Fruit fly (Drosophila melanogaster): Measurements from ENCODE around the gene CG10555.

Gene CG10555

DNA sequence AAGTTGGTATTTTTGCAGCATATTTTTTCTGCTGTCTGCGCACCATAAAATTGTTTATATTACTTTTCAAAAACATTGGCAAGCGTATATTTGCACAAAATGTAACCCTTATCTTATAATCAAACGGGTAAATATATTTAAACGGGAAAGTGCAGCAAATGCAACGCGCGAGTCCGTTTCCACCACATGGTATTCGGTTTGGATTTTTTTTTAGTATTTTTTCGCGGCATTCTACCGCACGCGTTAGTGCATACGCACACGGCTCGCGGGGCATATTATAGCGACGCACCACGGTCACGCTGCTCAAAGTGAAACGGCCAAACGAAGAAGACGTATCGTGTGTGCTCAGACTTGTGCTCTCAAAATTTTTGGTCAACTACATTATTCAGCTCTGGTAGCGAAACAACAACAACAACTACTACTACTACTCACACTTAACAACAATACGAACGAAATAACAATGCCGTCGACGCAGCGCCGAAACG lies 10.3 kb downstream of the CG10555 start, which contains the start of gene Trf2 (continued):
- TF ChIP-seq CG10543 (GFP tag; optimal IDR thresholded peaks at IDR 0.05) (peak; percentile 11), ci (GFP tag; IDR thresholded peaks at IDR 0.05) (peak; percentile 68), CG4424 (GFP tag; optimal IDR thresholded peaks at IDR 0.05) (no peak), tin (GFP tag; optimal IDR thresholded peaks at IDR 0.05) (no peak), zfh2 (GFP tag; optimal IDR thresholded peaks at IDR 0.05) (no peak), Fer1 (GFP tag; optimal IDR thresholded peaks at IDR 0.05) (no peak), CG4730 (GFP tag; IDR thresholded peaks at IDR 0.05) (no peak), CG11695 (GFP tag; IDR thresholded peaks at IDR 0.05) (peak; percentile 9; the same call in 1 of the 3 replicates), B-H1 (GFP tag; IDR thresholded peaks at IDR 0.05) (no peak), zfh1 (GFP tag; IDR thresholded peaks at IDR 0.05) (peak; percentile 49; the same call in 2 of the 3 replicates), Optix (GFP tag; IDR thresholded peaks at IDR 0.05) (no peak), crp (GFP tag; optimal IDR thresholded peaks at IDR 0.05) (peak in 1 of 2 experiments; percentile 83), Doc3 (GFP tag; IDR thresholded peaks at IDR 0.05; ENCODE audit: partially characterized antibody) (no peak), CG12104 (GFP tag; optimal IDR thresholded peaks at IDR 0.05) (no peak), Sin3A (optimal IDR thresholded peaks at IDR 0.05) (peak; percentile 94), sob (GFP tag; IDR thresholded peaks at IDR 0.05) (peak; percentile 31; the same call in 1 of the 2 replicates), Fer3 (tag; optimal IDR thresholded peaks at IDR 0.05) (peak; percentile 13), eyg (GFP tag; optimal IDR thresholded peaks at IDR 0.05) (no peak), CG34422 (GFP tag; IDR thresholded peaks at IDR 0.05) (peak; percentile 44; the same call in 1 of the 3 replicates), Dll (GFP tag; IDR thresholded peaks at IDR 0.05; ENCODE audit: partially characterized antibody) (no peak), Dek (tag; optimal IDR thresholded peaks at IDR 0.05) (no peak), CG12219 (GFP tag; optimal IDR thresholded peaks at IDR 0.05) (no peak), gt (GFP tag; IDR thresholded peaks at IDR 0.05) (no peak), CG14014 (GFP tag; IDR thresholded peaks at IDR 0.05) (peak; percentile 13; the same call in 1 of the 2 replicates), CG12071 (GFP tag; optimal IDR thresholded peaks at IDR 0.05) (no peak), NfI (GFP tag; optimal IDR thresholded peaks at IDR 0.05) (no peak), crc (GFP tag; optimal IDR thresholded peaks at IDR 0.05) (no peak), Jarid2 (GFP tag; optimal IDR thresholded peaks at IDR 0.05) (peak; percentile 77), E2f2 (GFP tag; IDR thresholded peaks at IDR 0.05) (peak; percentile 43; the same call in 1 of the 2 replicates), CG7963 (GFP tag; IDR thresholded peaks at IDR 0.05; ENCODE audit: partially characterized antibody) (no peak), unc-4 (GFP tag; IDR thresholded peaks at IDR 0.05; ENCODE audit: partially characterized antibody) (no peak), hb (GFP tag; IDR thresholded peaks at IDR 0.05; ENCODE audit: partially characterized antibody) (no peak), CG11560 (tag; IDR thresholded peaks at IDR 0.05) (no peak), CG3726 (GFP tag; IDR thresholded peaks at IDR 0.05) (no peak), psq (GFP tag; optimal IDR thresholded peaks at IDR 0.05) (no peak), Drgx (GFP tag; IDR thresholded peaks at IDR 0.05) (no peak), zf30C (GFP tag; optimal IDR thresholded peaks at IDR 0.05) (no peak), otp (GFP tag; IDR thresholded peaks at IDR 0.05) (no peak; the same call in 2 of the 3 replicates), pita (GFP tag; optimal IDR thresholded peaks at IDR 0.05) (peak; percentile 43), Poxn (GFP tag; IDR thresholded peaks at IDR 0.05) (no peak), CG18764 (GFP tag; optimal IDR thresholded peaks at IDR 0.05) (no peak), CG9437 (GFP tag; optimal IDR thresholded peaks at IDR 0.05) (no peak), CG10979 (tag; optimal IDR thresholded peaks at IDR 0.05) (no peak), CG18619 (GFP tag; optimal IDR thresholded peaks at IDR 0.05) (no peak), Atf-2 (GFP tag; optimal IDR thresholded peaks at IDR 0.05) (no peak), kah (GFP tag; optimal IDR thresholded peaks at IDR 0.05) (no peak), Adf1 (GFP tag; IDR thresholded peaks at IDR 0.05) (no peak), CG2120 (GFP tag; optimal IDR thresholded peaks at IDR 0.05) (peak; percentile 35), ssp (GFP tag; IDR thresholded peaks at IDR 0.05) (no peak), CG4328 (GFP tag; optimal IDR thresholded peaks at IDR 0.05) (no peak), HLH54F (GFP tag; optimal IDR thresholded peaks at IDR 0.05) (peak; percentile 19), CG2116 (GFP tag; optimal IDR thresholded peaks at IDR 0.05) (peak; percentile 7)
